Fruit fly (Drosophila melanogaster) whole organism, prepupa: ENCODE data around the gene glec.
A peak's percentile ranks its signal among the peaks of the same experiment; 100 is the strongest.

Experiments used
- CG10631 ChIP-seq: fragments of 200-800 bp; sonication (Bioruptor generic); optimal IDR thresholded peaks from 2 replicates; lab custom pipeline; 2016; ENCODE audit warnings: missing biosample characterization, missing genetic modification characterization
- CG11762 ChIP-seq: fragments of 200-800 bp; sonication (Bioruptor generic); optimal IDR thresholded peaks from 3 replicates; lab custom pipeline; 2016; ENCODE audit warnings: missing biosample characterization, missing genetic modification characterization; ENCODE audit not compliant: insufficient read depth
- CG11902 ChIP-seq: fragments of 200-800 bp; sonication (Bioruptor generic); optimal IDR thresholded peaks from 3 replicates; lab custom pipeline; 2016; ENCODE audit warnings: missing biosample characterization, missing genetic modification characterization
- CG15336 ChIP-seq: fragments of 200-800 bp; sonication (Bioruptor generic); IDR thresholded peaks from 2 replicates; pipeline ENCODE4 v1.3.6; 2022; ENCODE audit warnings: missing biosample characterization, missing genetic modification characterization
- CG1621 ChIP-seq: fragments of 200-800 bp; sonication (Bioruptor generic); optimal IDR thresholded peaks from 3 replicates; lab custom pipeline; 2018; ENCODE audit warnings: missing biosample characterization, mild to moderate bottlenecking, missing genetic modification characterization
- CG16779 ChIP-seq: fragments of 200-800 bp; sonication (Bioruptor generic); optimal IDR thresholded peaks from 3 replicates; lab custom pipeline; 2017; ENCODE audit warnings: missing biosample characterization, mild to moderate bottlenecking, missing genetic modification characterization
- CG3032 ChIP-seq: fragments of 200-800 bp; optimal IDR thresholded peaks from 2 replicates; lab custom pipeline; 2019; ENCODE audit warnings: missing biosample characterization, mild to moderate bottlenecking, missing genetic modification characterization, moderate library complexity
- CG31627 ChIP-seq: fragments of 200-800 bp; sonication (Bioruptor generic); optimal IDR thresholded peaks from 3 replicates; lab custom pipeline; 2016; ENCODE audit warnings: missing biosample characterization, missing genetic modification characterization
- CG32006 ChIP-seq: fragments of 200-800 bp; sonication (Bioruptor generic); optimal IDR thresholded peaks from 3 replicates; lab custom pipeline; 2017; ENCODE audit warnings: missing biosample characterization, mild to moderate bottlenecking, missing genetic modification characterization
- CG34406 ChIP-seq: fragments of 200-800 bp; sonication (Bioruptor generic); optimal IDR thresholded peaks from 3 replicates; lab custom pipeline; 2016; ENCODE audit warnings: missing biosample characterization, missing genetic modification characterization
- CG3919 ChIP-seq: fragments of 200-800 bp; sonication (Bioruptor generic); optimal IDR thresholded peaks from 3 replicates; lab custom pipeline; 2016; ENCODE audit warnings: missing biosample characterization, missing genetic modification characterization
- CG6163 ChIP-seq: fragments of 200-800 bp; sonication (Bioruptor generic); IDR thresholded peaks from 3 replicates; pipeline ENCODE4 v1.3.6; 2022; ENCODE audit warnings: missing biosample characterization, missing genetic modification characterization
- CG6276 ChIP-seq: fragments of 200-800 bp; sonication (Bioruptor generic); optimal IDR thresholded peaks from 2 replicates; lab custom pipeline; 2017; ENCODE audit warnings: missing biosample characterization, mild to moderate bottlenecking, missing genetic modification characterization
- CG6792 ChIP-seq: fragments of 200-800 bp; sonication (Bioruptor generic); optimal IDR thresholded peaks from 3 replicates; lab custom pipeline; 2016; ENCODE audit warnings: missing biosample characterization, missing genetic modification characterization
- CG6808 ChIP-seq: fragments of 200-800 bp; sonication (Bioruptor generic); optimal IDR thresholded peaks from 3 replicates; lab custom pipeline; 2017; ENCODE audit warnings: missing biosample characterization, missing genetic modification characterization, mild to moderate bottlenecking, moderate library complexity, missing genetic modification reagents
- CG6854 ChIP-seq: fragments of 200-800 bp; sonication (Bioruptor generic); optimal IDR thresholded peaks from 2 replicates; lab custom pipeline; 2017; ENCODE audit warnings: missing biosample characterization, mild to moderate bottlenecking, missing genetic modification characterization
- CG7368 ChIP-seq: fragments of 200-800 bp; sonication (Bioruptor generic); optimal IDR thresholded peaks from 3 replicates; lab custom pipeline; 2016; ENCODE audit warnings: missing biosample characterization, missing genetic modification characterization
- CG8319 ChIP-seq: fragments of 200-800 bp; sonication (Bioruptor generic); optimal IDR thresholded peaks from 3 replicates; lab custom pipeline; 2016; ENCODE audit warnings: missing biosample characterization, missing genetic modification characterization
- CG8632 ChIP-seq: fragments of 200-800 bp; sonication (Bioruptor generic); optimal IDR thresholded peaks from 3 replicates; lab custom pipeline; 2016; ENCODE audit warnings: missing biosample characterization, missing genetic modification characterization
- CG9139 ChIP-seq: fragments of 200-800 bp; sonication (Bioruptor generic); optimal IDR thresholded peaks from 3 replicates; lab custom pipeline; 2017; ENCODE audit warnings: missing biosample characterization, mild to moderate bottlenecking, missing genetic modification characterization
- Eip75B ChIP-seq: fragments of 200-800 bp; sonication (Bioruptor generic); optimal IDR thresholded peaks from 3 replicates; lab custom pipeline; 2016; ENCODE audit warnings: missing biosample characterization, missing genetic modification characterization
- Eip78C ChIP-seq: fragments of 200-800 bp; sonication (Bioruptor generic); peaks from one replicate; lab custom pipeline; 2016; ENCODE audit warnings: missing biosample characterization, missing genetic modification characterization
- Eip93F ChIP-seq: fragments of 200-800 bp; sonication (Bioruptor generic); optimal IDR thresholded peaks from 2 replicates; lab custom pipeline; 2016; ENCODE audit warnings: missing biosample characterization, mild to moderate bottlenecking, missing genetic modification characterization
- Ets21C ChIP-seq: fragments of 200-800 bp; sonication (Bioruptor generic); optimal IDR thresholded peaks from 3 replicates; lab custom pipeline; 2016; ENCODE audit warnings: missing biosample characterization, missing genetic modification characterization
- Ets96B ChIP-seq: fragments of 200-800 bp; optimal IDR thresholded peaks from 2 replicates; lab custom pipeline; 2019; ENCODE audit warnings: missing biosample characterization, mild to moderate bottlenecking, missing genetic modification characterization, moderate library complexity
- Hr38 ChIP-seq: sonication (Bioruptor generic); optimal IDR thresholded peaks from 2 replicates; lab custom pipeline; 2016; ENCODE audit warnings: missing biosample characterization, missing genetic modification characterization
- Hr39 ChIP-seq: fragments of 200-800 bp; sonication (Bioruptor generic); optimal IDR thresholded peaks from 2 replicates; lab custom pipeline; 2016; ENCODE audit warnings: missing biosample characterization, missing genetic modification characterization
- Hr4 ChIP-seq: fragments of 200-800 bp; sonication (Bioruptor generic); optimal IDR thresholded peaks from 3 replicates; lab custom pipeline; 2016; ENCODE audit warnings: missing biosample characterization, missing genetic modification characterization
- Lpt ChIP-seq: fragments of 200-800 bp; sonication (Bioruptor generic); optimal IDR thresholded peaks from 3 replicates; lab custom pipeline; 2016; ENCODE audit warnings: missing biosample characterization, missing genetic modification characterization
- OdsH ChIP-seq: fragments of 200-800 bp; sonication (Bioruptor generic); optimal IDR thresholded peaks from 3 replicates; lab custom pipeline; 2016; ENCODE audit warnings: missing biosample characterization, missing genetic modification characterization
- Smox ChIP-seq: fragments of 200-800 bp; sonication (Bioruptor generic); optimal IDR thresholded peaks from 3 replicates; lab custom pipeline; 2016; ENCODE audit warnings: missing biosample characterization, missing genetic modification characterization
- Sox102F ChIP-seq: fragments of 200-800 bp; sonication (Bioruptor generic); optimal IDR thresholded peaks from 2 replicates; lab custom pipeline; 2016; ENCODE audit warnings: missing biosample characterization, mild to moderate bottlenecking, missing genetic modification characterization
- Sox14 ChIP-seq: fragments of 200-800 bp; sonication (Bioruptor generic); optimal IDR thresholded peaks from 3 replicates; lab custom pipeline; 2016; ENCODE audit warnings: missing biosample characterization, missing genetic modification characterization
- acj6 ChIP-seq: fragments of 200-800 bp; sonication (Bioruptor generic); optimal IDR thresholded peaks from 3 replicates; lab custom pipeline; 2016; ENCODE audit warnings: missing biosample characterization, missing genetic modification characterization
- cyc ChIP-seq: fragments of 200-800 bp; sonication (Bioruptor generic); optimal IDR thresholded peaks from 3 replicates; lab custom pipeline; 2016; ENCODE audit warnings: missing biosample characterization, missing genetic modification characterization
- dac ChIP-seq: fragments of 200-800 bp; sonication (Bioruptor generic); optimal IDR thresholded peaks from 2 replicates; lab custom pipeline; 2017; ENCODE audit warnings: missing biosample characterization, mild to moderate bottlenecking, missing genetic modification characterization
- fd59A ChIP-seq: fragments of 200-800 bp; sonication (Bioruptor generic); optimal IDR thresholded peaks from 2 replicates; lab custom pipeline; 2017; ENCODE audit warnings: missing biosample characterization, mild to moderate bottlenecking, missing genetic modification characterization, missing genetic modification reagents
- fd85E ChIP-seq: fragments of 200-800 bp; sonication (Bioruptor generic); optimal IDR thresholded peaks from 3 replicates; lab custom pipeline; 2016; ENCODE audit warnings: missing biosample characterization, missing genetic modification characterization
- fkh ChIP-seq: fragments of 200-800 bp; sonication (Bioruptor generic); optimal IDR thresholded peaks from 3 replicates; lab custom pipeline; 2017; ENCODE audit warnings: missing biosample characterization, mild to moderate bottlenecking, missing genetic modification characterization, moderate library complexity
- net ChIP-seq: fragments of 200-800 bp; sonication (Bioruptor generic); optimal IDR thresholded peaks from 3 replicates; lab custom pipeline; 2016; ENCODE audit warnings: missing biosample characterization, missing genetic modification characterization
- pdm3 ChIP-seq: fragments of 200-800 bp; sonication (Bioruptor generic); optimal IDR thresholded peaks from 3 replicates; lab custom pipeline; 2016; ENCODE audit warnings: missing biosample characterization, missing genetic modification characterization
- salr ChIP-seq, 2 experiments: fragments of 200-800 bp; sonication (Bioruptor generic); optimal IDR thresholded peaks; 3 replicates each; lab custom pipeline; 2016 to 2018; ENCODE audit warnings: missing biosample characterization in 2 of 2, missing genetic modification characterization in 2 of 2, mild to moderate bottlenecking in 1 of 2
- ss ChIP-seq, 2 experiments: fragments of 200-800 bp; sonication (Bioruptor generic); optimal IDR thresholded peaks; 2 replicates in 1 of 2; 3 replicates in 1 of 2; lab custom pipeline; 2017 to 2018; ENCODE audit warnings: mild to moderate bottlenecking in 2 of 2, missing biosample characterization in 2 of 2, missing genetic modification characterization in 2 of 2, moderate library complexity in 1 of 2
- svp ChIP-seq: fragments of 200-800 bp; sonication (Bioruptor generic); peaks from one replicate; lab custom pipeline; 2016; ENCODE audit warnings: missing biosample characterization, missing genetic modification characterization
- vri ChIP-seq: fragments of 200-800 bp; sonication (Bioruptor generic); optimal IDR thresholded peaks from 3 replicates; lab custom pipeline; 2016; ENCODE audit warnings: missing biosample characterization, mild to moderate bottlenecking, missing genetic modification characterization

glec gene

dm6 chr3R:21899170-21899575, 43.1 kb upstream of the glec start (continued):
- TF ChIP-seq CG6854 (GFP tag; lab: Kevin White, UChicago) (peak; percentile 17), Sox14 (GFP tag; lab: Kevin White, UChicago) (peak; percentile 59), CG10631 (GFP tag; lab: Kevin White, UChicago) (peak; percentile 71), Sox102F (GFP tag; lab: Kevin White, UChicago) (peak; percentile 37), vri (GFP tag; lab: Kevin White, UChicago) (no peak), salr (GFP tag; optimal IDR thresholded peaks at IDR 0.05; lab: Kevin White, UChicago) (peak in 1 of 2 experiments; percentile 54), CG8319 (GFP tag; lab: Kevin White, UChicago) (peak; percentile 61), OdsH (GFP tag; lab: Kevin White, UChicago) (peak; percentile 68), CG6276 (peak; percentile 54), CG15336 (peak; percentile 61), CG6808 (GFP tag; lab: Kevin White, UChicago) (peak; percentile 87), CG11902 (GFP tag; lab: Kevin White, UChicago) (peak; percentile 35), CG34406 (GFP tag; lab: Kevin White, UChicago) (peak; percentile 40), Hr39 (GFP tag; lab: Kevin White, UChicago) (peak; percentile 44), Eip93F (GFP tag; lab: Kevin White, UChicago) (no peak), Hr38 (GFP tag; lab: Kevin White, UChicago) (no peak), Eip78C (GFP tag; lab: Kevin White, UChicago) (peak; percentile 92), Ets21C (GFP tag; lab: Kevin White, UChicago) (no peak), cyc (GFP tag; lab: Kevin White, UChicago) (peak; percentile 60), CG9139 (peak; percentile 31), CG31627 (GFP tag; lab: Kevin White, UChicago) (peak; percentile 41), dac (GFP tag; lab: Kevin White, UChicago) (peak; percentile 12), fd59A (peak; percentile 64), Hr4 (GFP tag; lab: Kevin White, UChicago) (peak; percentile 54), CG32006 (GFP tag; lab: Kevin White, UChicago) (peak; percentile 69), Ets96B (peak; percentile 76), CG7368 (GFP tag; lab: Kevin White, UChicago) (peak; percentile 45), CG8632 (peak; percentile 43), Lpt (GFP tag; lab: Kevin White, UChicago) (peak; percentile 50), ss (GFP tag; optimal IDR thresholded peaks at IDR 0.05; lab: Kevin White, UChicago) (peak; percentile 66 to 74), CG6163 (GFP tag; lab: Robert Waterston, UW) (peak; percentile 72), CG3032 (tag; lab: Kevin White, UChicago) (peak; percentile 88)

dm6 chr3R:21898758-21899157, 42.7 kb upstream of the glec start:
- TF ChIP-seq CG15336 = no peak
- no peak for TF ChIP-seq Lpt (GFP tag; lab: Kevin White, UChicago)
- TF ChIP-seq acj6 (GFP tag; lab: Kevin White, UChicago) = no peak
- TF ChIP-seq CG6163 (GFP tag; lab: Robert Waterston, UW) = no peak
- TF ChIP-seq CG8319 (GFP tag; lab: Kevin White, UChicago) = no peak

- TF ChIP-seq vri (GFP tag; lab: Kevin White, UChicago) (peak; percentile 73), pdm3 (GFP tag; lab: Kevin White, UChicago) (peak; percentile 94), ss (GFP tag; optimal IDR thresholded peaks at IDR 0.05; lab: Kevin White, UChicago) (peak; percentile 95 to 97), CG7368 (GFP tag; lab: Kevin White, UChicago) (peak; percentile 88), fd85E (GFP tag; lab: Kevin White, UChicago) (peak; percentile 76), CG3919 (GFP tag; lab: Kevin White, UChicago) (peak; percentile 97), acj6 (GFP tag; lab: Kevin White, UChicago) (peak; percentile 96), CG6792 (peak; percentile 93), net (GFP tag; lab: Kevin White, UChicago) (peak; percentile 92), CG10631 (GFP tag; lab: Kevin White, UChicago) (peak; percentile 98), CG8319 (GFP tag; lab: Kevin White, UChicago) (peak; percentile 82), CG1621 (tag; lab: Kevin White, UChicago) (peak; percentile 96), CG32006 (GFP tag; lab: Kevin White, UChicago) (peak; percentile 96), CG15336 (peak; percentile 98), CG3032 (tag; lab: Kevin White, UChicago) (peak; percentile 96), CG9139 (peak; percentile 93), dac (GFP tag; lab: Kevin White, UChicago) (peak; percentile 90), CG16779 (tag; lab: Kevin White, UChicago) (peak; percentile 90), Eip75B (GFP tag; lab: Kevin White, UChicago) (peak; percentile 95), fkh (GFP tag; lab: Kevin White, UChicago) (no peak), Lpt (GFP tag; lab: Kevin White, UChicago) (peak; percentile 93), fd59A (peak; percentile 94), Hr38 (GFP tag; lab: Kevin White, UChicago) (peak; percentile 6), Ets96B (peak; percentile 95), OdsH (GFP tag; lab: Kevin White, UChicago) (peak; percentile 95), CG11762 (GFP tag; lab: Kevin White, UChicago) (peak; percentile 90), Smox (GFP tag; lab: Kevin White, UChicago) (peak; percentile 87), svp (GFP tag; lab: Kevin White, UChicago) (peak; percentile 94)
Observed at dm6 chr3R:21897565-21897964, 41.5 kb upstream of the glec start.
